Worm (Caenorhabditis elegans) whole organism, L3 larva: ENCODE data around the gene snt-1.

Source experiments
- R02D3.7 ChIP-seq: fragments of 150-350 bp; optimal IDR thresholded peaks from 2 replicates; lab custom pipeline; 2014; ENCODE audit warnings: missing biosample characterization, missing genetic modification characterization
- ceh-28 ChIP-seq: fragments of 150-350 bp; optimal IDR thresholded peaks from 2 replicates; lab custom pipeline; 2014; ENCODE audit warnings: missing biosample characterization, missing genetic modification reagents, missing genetic modification characterization
- ceh-82 ChIP-seq: fragments of 150-350 bp; optimal IDR thresholded peaks from 2 replicates; lab custom pipeline; 2014; ENCODE audit warnings: missing biosample characterization, missing genetic modification characterization
- egl-27 ChIP-seq: sonication (generic microtip); optimal IDR thresholded peaks from 4 replicates; lab custom pipeline; 2017; ENCODE audit warnings: missing biosample characterization, missing genetic modification reagents, missing genetic modification characterization
- egl-5 ChIP-seq: fragments of 150-350 bp; optimal IDR thresholded peaks from 2 replicates; lab custom pipeline; 2017; ENCODE audit warnings: missing biosample characterization, missing genetic modification reagents, missing genetic modification characterization, inconsistent platforms
- elt-1 ChIP-seq: fragments of 150-350 bp; optimal IDR thresholded peaks from 2 replicates; lab custom pipeline; 2014; ENCODE audit warnings: missing biosample characterization, missing genetic modification characterization
- elt-2 ChIP-seq: sonication (generic microtip); optimal IDR thresholded peaks from 2 replicates; lab custom pipeline; 2016; ENCODE audit warnings: missing genetic modification reagents, mild to moderate bottlenecking, missing genetic modification characterization, missing compliant biosample characterization
- elt-3 ChIP-seq, 3 experiments: fragments of 150-350 bp in 1 of 3; sonication (generic microtip) in 2 of 3; optimal IDR thresholded peaks; 2 replicates in 2 of 3; 4 replicates in 1 of 3; lab custom pipeline; 2014 to 2017; ENCODE audit warnings: missing biosample characterization in 3 of 3, missing genetic modification characterization in 3 of 3
- eor-1 ChIP-seq, 2 experiments: fragments of 150-350 bp; optimal IDR thresholded peaks; 2 replicates each; lab custom pipeline; 2014 to 2018; ENCODE audit warnings: missing biosample characterization in 2 of 2, missing genetic modification characterization in 2 of 2
- fkh-10 ChIP-seq: sonication (generic microtip); optimal IDR thresholded peaks from 2 replicates; lab custom pipeline; 2017; ENCODE audit warnings: missing biosample characterization, missing genetic modification reagents, missing genetic modification characterization
- fkh-2 ChIP-seq: fragments of 150-350 bp; optimal IDR thresholded peaks from 2 replicates; lab custom pipeline; 2014; ENCODE audit warnings: missing biosample characterization, missing genetic modification reagents, missing genetic modification characterization
- fos-1 ChIP-seq: fragments of 150-350 bp; optimal IDR thresholded peaks from 2 replicates; lab custom pipeline; 2014; ENCODE audit warnings: missing biosample characterization, missing genetic modification characterization
- hmg-11 ChIP-seq: sonication (generic microtip); optimal IDR thresholded peaks from 2 replicates; lab custom pipeline; 2016; ENCODE audit warnings: missing genetic modification characterization, missing compliant biosample characterization
- jun-1 ChIP-seq: fragments of 150-350 bp; optimal IDR thresholded peaks from 2 replicates; lab custom pipeline; 2014; ENCODE audit warnings: missing biosample characterization, missing genetic modification reagents, missing genetic modification characterization
- lin-15B ChIP-seq: fragments of 150-350 bp; optimal IDR thresholded peaks from 2 replicates; lab custom pipeline; 2014; ENCODE audit warnings: missing biosample characterization, missing genetic modification characterization
- lin-39 ChIP-seq: fragments of 150-350 bp; optimal IDR thresholded peaks from 2 replicates; lab custom pipeline; 2018; ENCODE audit warnings: missing biosample characterization, missing genetic modification reagents, missing genetic modification characterization
- lsy-12 ChIP-seq: sonication (generic microtip); optimal IDR thresholded peaks from 2 replicates; lab custom pipeline; 2016; ENCODE audit warnings: mild to moderate bottlenecking, missing genetic modification characterization, missing compliant biosample characterization
- mdl-1 ChIP-seq: fragments of 150-350 bp; optimal IDR thresholded peaks from 2 replicates; lab custom pipeline; 2014; ENCODE audit warnings: missing biosample characterization, missing genetic modification characterization
- nfya-1 ChIP-seq: sonication (generic microtip); optimal IDR thresholded peaks from 2 replicates; lab custom pipeline; 2017; ENCODE audit warnings: missing genetic modification characterization, mild to moderate bottlenecking, missing compliant biosample characterization, antibody characterized with exemption, moderate library complexity; ENCODE audit not compliant: insufficient read depth
- nhr-12 ChIP-seq: fragments of 150-350 bp; optimal IDR thresholded peaks from 2 replicates; lab custom pipeline; 2014; ENCODE audit warnings: missing biosample characterization, missing genetic modification characterization
- nhr-23 ChIP-seq: fragments of 150-350 bp; optimal IDR thresholded peaks from 2 replicates; lab custom pipeline; 2014; ENCODE audit warnings: missing biosample characterization, missing genetic modification reagents, missing genetic modification characterization
- nhr-25 ChIP-seq: sonication (generic microtip); optimal IDR thresholded peaks from 2 replicates; lab custom pipeline; 2017; ENCODE audit warnings: missing biosample characterization, missing genetic modification characterization
- nhr-28 ChIP-seq: fragments of 150-350 bp; optimal IDR thresholded peaks from 2 replicates; lab custom pipeline; 2014; ENCODE audit warnings: missing biosample characterization, missing genetic modification characterization
- nhr-67 ChIP-seq: fragments of 150-350 bp; optimal IDR thresholded peaks from 2 replicates; lab custom pipeline; 2014; ENCODE audit warnings: missing biosample characterization, missing genetic modification characterization
- nhr-77 ChIP-seq: fragments of 150-350 bp; optimal IDR thresholded peaks from 2 replicates; lab custom pipeline; 2014; ENCODE audit warnings: missing biosample characterization, missing genetic modification characterization
- pha-4 ChIP-seq: fragments of 150-350 bp; optimal IDR thresholded peaks from 2 replicates; lab custom pipeline; 2014; ENCODE audit warnings: missing biosample characterization, missing genetic modification reagents, missing genetic modification characterization
- pqm-1 ChIP-seq: fragments of 150-350 bp; optimal IDR thresholded peaks from 2 replicates; lab custom pipeline; 2017; ENCODE audit warnings: missing biosample characterization, missing genetic modification characterization, inconsistent platforms
- sea-2 ChIP-seq: fragments of 150-350 bp; sonication (generic microtip); optimal IDR thresholded peaks from 4 replicates; lab custom pipeline; 2014; ENCODE audit warnings: missing biosample characterization, missing genetic modification reagents, missing genetic modification characterization
- unc-39 ChIP-seq: sonication (generic microtip); optimal IDR thresholded peaks from 4 replicates; lab custom pipeline; 2017; ENCODE audit warnings: missing biosample characterization, missing genetic modification characterization
- unc-62 ChIP-seq: fragments of 150-350 bp; sonication (generic microtip); optimal IDR thresholded peaks from 4 replicates; lab custom pipeline; 2014; ENCODE audit warnings: missing biosample characterization, missing genetic modification reagents, missing genetic modification characterization
- ztf-4 ChIP-seq: fragments of 150-350 bp; optimal IDR thresholded peaks from 2 replicates; lab custom pipeline; 2014; ENCODE audit warnings: missing biosample characterization, missing genetic modification characterization

snt-1 gene

DNA sequence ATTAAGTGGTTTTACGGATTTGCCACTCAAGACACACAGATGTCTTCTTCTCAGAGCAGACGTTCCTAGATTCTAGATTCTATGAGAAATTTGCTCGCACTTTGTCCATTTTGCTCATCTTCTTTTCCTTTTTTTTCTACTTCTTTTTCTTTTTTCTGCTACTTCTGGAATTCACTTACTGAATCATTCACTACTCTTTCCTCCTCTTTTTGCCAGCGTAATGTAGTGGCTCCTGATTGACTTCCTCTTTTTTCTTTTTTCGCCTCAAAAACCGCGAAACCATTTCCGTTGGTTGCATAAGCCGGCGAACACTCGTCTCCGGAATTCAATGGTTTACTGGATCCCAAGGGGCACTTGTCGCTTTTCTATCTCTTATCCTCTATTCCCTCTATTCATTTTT lies 21.4 kb downstream of the snt-1 start:
- TF ChIP-seq pha-4 (tag; lab: Kevin White, UChicago) (no peak), fkh-10 (GFP tag; lab: Kevin White, UChicago) (peak; percentile 14), lin-39 (tag; lab: Kevin White, UChicago) (no peak), unc-62 (GFP tag; lab: Kevin White, UChicago) (no peak)
- TF ChIP-seq, all 47 proteins: peak for 1

DNA sequence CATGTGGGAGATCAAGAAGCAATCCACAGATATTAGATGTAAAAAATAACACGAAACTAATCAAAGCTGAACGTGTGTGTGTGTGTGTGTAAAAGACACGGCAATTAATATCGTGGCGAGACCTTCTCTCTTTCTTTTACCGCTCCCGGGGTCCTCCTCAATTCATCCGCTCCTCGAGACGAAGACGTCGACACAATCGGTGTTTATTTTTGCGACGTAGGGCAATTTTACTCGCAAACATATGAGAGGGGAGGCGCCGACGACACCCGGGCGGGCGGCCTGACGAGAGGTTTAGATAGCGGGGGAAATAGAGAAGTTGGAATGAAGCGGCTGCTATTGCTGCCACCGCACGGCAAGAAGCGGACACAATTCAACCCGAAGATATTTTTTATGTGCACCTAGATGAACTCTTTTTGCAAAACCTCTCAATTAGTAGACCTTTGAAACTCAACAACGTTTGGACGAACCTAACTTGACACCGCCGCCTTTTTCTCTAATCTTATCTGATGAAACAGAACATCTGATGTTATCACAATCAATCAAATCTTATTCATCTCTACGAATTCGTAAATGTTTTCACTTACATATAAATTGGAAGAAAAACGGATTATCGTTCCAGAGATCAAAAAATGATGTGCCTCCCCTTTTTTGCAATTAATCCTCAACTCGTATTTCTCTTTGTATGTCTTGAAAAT lies 22.1 kb downstream of the snt-1 start:
- TF ChIP-seq unc-62 (GFP tag; lab: Kevin White, UChicago), result no peak
- TF ChIP-seq ceh-28, result no peak
- no peak for TF ChIP-seq nhr-28 (tag; lab: Kevin White, UChicago)
- peak; percentile 7 for TF ChIP-seq elt-2 (tag; lab: Kevin White, UChicago)
- no peak for TF ChIP-seq mdl-1
- TF ChIP-seq lsy-12 (tag; lab: Kevin White, UChicago), result no peak
- no peak for TF ChIP-seq elt-3 (tag; optimal IDR thresholded peaks at IDR 0.05; lab: Kevin White, UChicago)
- peak; percentile 11 for TF ChIP-seq pha-4 (tag; lab: Kevin White, UChicago)
- TF ChIP-seq nhr-77 (tag; lab: Kevin White, UChicago), result no peak
- TF ChIP-seq nfya-1 (tag; lab: Kevin White, UChicago), result no peak
- TF ChIP-seq elt-1 (tag; lab: Kevin White, UChicago), result peak; percentile 90
- no peak for TF ChIP-seq lin-39 (tag; lab: Kevin White, UChicago)
- peak; percentile 16 for TF ChIP-seq hmg-11 (tag; lab: Kevin White, UChicago)
- TF ChIP-seq nhr-25 (tag; lab: Kevin White, UChicago), result no peak
- TF ChIP-seq fkh-10 (GFP tag; lab: Kevin White, UChicago), result no peak
- TF ChIP-seq egl-27 (tag; lab: Kevin White, UChicago), result no peak
- no peak for TF ChIP-seq nhr-12 (tag; lab: Kevin White, UChicago)
- peak; percentile 49 for TF ChIP-seq egl-5
- no peak for TF ChIP-seq jun-1 (tag; lab: Kevin White, UChicago)
- no peak for TF ChIP-seq ceh-82
- no peak for TF ChIP-seq nhr-67

DNA sequence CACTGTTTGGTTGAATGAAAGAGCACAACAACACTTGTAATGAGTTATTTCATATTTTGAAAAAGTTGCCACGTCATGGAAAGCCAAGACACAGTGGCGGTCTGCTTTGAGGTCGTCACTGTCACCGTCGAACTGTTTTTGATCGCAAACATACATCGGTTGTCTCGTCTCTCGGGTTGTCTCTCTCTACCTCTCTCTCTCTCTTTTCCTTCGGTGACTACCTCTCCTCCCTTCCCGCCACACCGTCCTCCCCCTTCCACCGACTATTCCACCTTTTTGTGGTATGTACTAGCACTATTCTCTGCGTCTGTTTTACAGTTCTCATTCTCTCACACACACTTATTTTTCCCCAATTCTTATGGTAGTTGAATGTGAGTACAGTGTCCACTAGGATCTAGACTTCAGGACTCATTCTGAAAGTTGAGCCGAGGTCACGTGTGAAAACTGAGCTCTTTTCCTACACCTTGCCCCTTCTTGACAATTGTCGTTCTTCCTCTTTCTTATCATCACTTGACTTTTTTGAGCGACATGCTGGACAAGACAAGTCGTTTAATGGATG lies 23.1 kb downstream of the snt-1 start:
- TF ChIP-seq fkh-2 (tag; lab: Kevin White, UChicago), result no peak
- TF ChIP-seq lsy-12 (tag; lab: Kevin White, UChicago), result no peak
- TF ChIP-seq lin-15B (tag; lab: Kevin White, UChicago), result no peak
- no peak for TF ChIP-seq ztf-4 (tag; lab: Kevin White, UChicago)
- TF ChIP-seq egl-5, result no peak
- no peak for TF ChIP-seq eor-1 (tag; optimal IDR thresholded peaks at IDR 0.05; lab: Kevin White, UChicago)
- peak; percentile 70 for TF ChIP-seq nhr-25 (tag; lab: Kevin White, UChicago)
- no peak for TF ChIP-seq fos-1 (tag; lab: Kevin White, UChicago)
- TF ChIP-seq ceh-82, result no peak
- TF ChIP-seq elt-1 (tag; lab: Kevin White, UChicago), result no peak
- TF ChIP-seq sea-2 (GFP tag; lab: Kevin White, UChicago), result no peak
- TF ChIP-seq unc-62 (GFP tag; lab: Kevin White, UChicago), result no peak
- TF ChIP-seq nfya-1 (tag; lab: Kevin White, UChicago), result peak; percentile 6
- peak; percentile 70 for TF ChIP-seq pha-4 (tag; lab: Kevin White, UChicago)
- TF ChIP-seq R02D3.7 (tag; lab: Kevin White, UChicago), result no peak
- TF ChIP-seq nhr-23, result peak; percentile 12
- TF ChIP-seq elt-2 (tag; lab: Kevin White, UChicago), result peak; percentile 69
- TF ChIP-seq jun-1 (tag; lab: Kevin White, UChicago), result peak; percentile 7
- TF ChIP-seq ceh-28, result no peak
- no peak for TF ChIP-seq nhr-67
- no peak for TF ChIP-seq unc-39 (tag; lab: Kevin White, UChicago)
- peak; percentile 44 for TF ChIP-seq pqm-1 (tag; lab: Kevin White, UChicago)
- TF ChIP-seq hmg-11 (tag; lab: Kevin White, UChicago), result no peak
- TF ChIP-seq egl-27 (tag; lab: Kevin White, UChicago), result no peak

DNA sequence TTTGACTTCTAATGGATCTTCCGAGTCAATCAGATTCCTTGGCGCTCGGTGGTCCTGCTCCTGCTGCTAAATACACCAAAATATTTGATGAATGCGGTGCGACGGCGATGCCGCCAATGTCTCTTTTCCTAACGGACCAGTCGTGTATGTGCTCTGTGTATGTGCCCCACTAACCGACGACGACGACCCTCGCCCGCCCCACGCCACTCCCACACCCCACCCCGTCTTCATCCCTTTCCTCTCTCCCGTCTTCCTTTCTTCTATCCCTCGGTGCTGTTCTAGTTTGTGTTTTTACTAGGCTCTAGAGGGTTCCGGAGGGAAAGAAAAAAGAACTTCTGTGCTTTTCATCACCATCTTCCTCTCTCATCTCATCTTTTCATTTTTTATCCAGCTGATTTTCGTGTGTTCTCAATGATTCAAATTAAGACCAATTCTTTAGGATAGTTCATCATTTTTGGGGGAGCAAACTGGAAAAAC lies 23.9 kb downstream of the snt-1 start, which contains the start of gene egl-27:
egl-27 (plus strand) TSS at position 427 of the 477 bp plus-strand sequence.
- TF ChIP-seq hmg-11 (tag; lab: Kevin White, UChicago), result no peak
- TF ChIP-seq nfya-1 (tag; lab: Kevin White, UChicago), result peak; percentile 19
- TF ChIP-seq mdl-1, result no peak
- TF ChIP-seq lin-39 (tag; lab: Kevin White, UChicago), result peak; percentile 57
